Worm (Caenorhabditis elegans): ENCODE results near the gene oac-53.

Gene oac-53

DNA sequence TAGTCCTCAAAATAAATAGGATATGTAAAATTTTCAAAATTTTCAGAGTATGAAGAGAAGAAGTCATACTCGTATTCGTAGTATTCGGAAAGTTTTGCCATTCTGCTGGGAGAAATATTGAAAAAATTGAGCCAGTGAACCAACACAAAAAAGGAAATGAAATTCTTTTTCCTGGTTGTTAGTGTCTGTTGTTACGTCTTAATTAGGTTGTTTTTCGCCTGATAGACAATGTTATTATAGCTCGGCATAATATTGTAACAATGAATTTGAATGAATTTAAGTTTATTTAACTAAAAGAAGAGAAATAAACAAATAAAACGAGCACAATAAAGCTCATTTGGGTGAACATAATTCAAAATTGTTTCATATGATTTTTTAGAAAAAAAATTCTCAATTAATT, 39.3 kb downstream of the oac-53 start, which contains the start of gene srw-73:
srw-73 (minus strand) TSS at position 101 of the 400 bp plus-strand sequence.
- TF ChIP-seq F57A8.1 (GFP tag; optimal IDR thresholded peaks at IDR 0.05) = no peak
- no peak for TF ChIP-seq ztf-25 (GFP tag; IDR thresholded peaks at IDR 0.05)
- TF ChIP-seq F22D6.2 (tag; optimal IDR thresholded peaks at IDR 0.05) = no peak
- no peak for TF ChIP-seq B0019.2 (GFP tag; conservative IDR thresholded peaks at IDR 0.05)
- no peak for TF ChIP-seq hlh-12 (tag; optimal IDR thresholded peaks at IDR 0.05)
- no peak for TF ChIP-seq let-607 (tag; optimal IDR thresholded peaks at IDR 0.05)

DNA sequence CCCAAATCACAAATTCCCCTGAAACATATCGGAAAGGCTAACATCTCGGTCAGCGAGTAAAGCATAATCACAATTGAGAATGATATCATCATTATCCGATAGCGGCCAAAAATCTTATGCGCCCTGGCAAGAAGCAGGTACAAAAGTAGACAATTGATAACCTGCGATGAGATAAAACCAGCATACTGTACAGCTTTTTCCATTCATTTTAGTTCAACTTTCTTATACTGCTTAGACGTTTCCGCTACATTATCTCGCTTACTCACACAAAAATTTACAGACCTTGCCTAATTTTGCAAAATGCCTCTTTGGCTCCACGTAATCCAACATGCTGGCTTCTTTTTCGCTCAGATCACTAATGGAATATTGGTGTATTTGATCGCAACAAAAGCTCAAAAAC, 44.8 kb downstream of the oac-53 start, which contains the start of gene str-150:
str-150 (plus strand) TSS at position 301 of the 400 bp plus-strand sequence.
- TF ChIP-seq lin-35 (GFP tag; optimal IDR thresholded peaks at IDR 0.05) (no peak), ceh-40 (GFP tag; IDR thresholded peaks at IDR 0.05) (no peak), lsy-27 (tag; optimal IDR thresholded peaks at IDR 0.05; ENCODE audit: borderline replicate concordance, insufficient read depth) (no peak)

DNA sequence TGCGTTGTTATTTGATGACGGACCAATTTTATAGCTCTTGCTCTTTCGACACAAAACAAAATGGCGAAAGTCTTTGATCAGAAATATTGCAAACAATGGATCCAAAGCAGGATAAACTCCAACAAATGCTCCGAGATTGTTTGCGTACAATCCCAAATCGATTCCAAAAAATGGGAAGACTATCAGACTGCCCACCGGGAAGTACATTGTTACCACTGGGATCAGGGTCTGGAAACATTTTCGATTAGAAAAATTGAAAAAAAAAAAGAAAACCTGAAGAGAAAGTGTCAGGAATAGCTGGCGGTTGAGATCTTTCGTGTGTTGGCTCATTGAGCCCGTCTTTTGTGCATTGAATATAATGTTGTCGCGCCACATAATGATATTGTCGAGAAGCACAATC, 46.7 kb downstream of the oac-53 start:
- TF ChIP-seq nhr-179 (tag; optimal IDR thresholded peaks at IDR 0.05) (no peak), nhr-90 (tag; optimal IDR thresholded peaks at IDR 0.05) (no peak), snpc-4 (GFP tag; optimal IDR thresholded peaks at IDR 0.05) (no peak), snpc-4 (tag; optimal IDR thresholded peaks at IDR 0.05) (no peak), F57A8.1 (GFP tag; optimal IDR thresholded peaks at IDR 0.05) (no peak), lin-35 (GFP tag; optimal IDR thresholded peaks at IDR 0.05) (no peak), ZK185.1 (tag; optimal IDR thresholded peaks at IDR 0.05; ENCODE audit: poor library complexity, severe bottlenecking) (no peak), ztf-22 (GFP tag; optimal IDR thresholded peaks at IDR 0.05) (no peak), atf-7 (tag; optimal IDR thresholded peaks at IDR 0.05) (no peak), mcd-1 (GFP tag; IDR thresholded peaks at IDR 0.05) (no peak)

DNA sequence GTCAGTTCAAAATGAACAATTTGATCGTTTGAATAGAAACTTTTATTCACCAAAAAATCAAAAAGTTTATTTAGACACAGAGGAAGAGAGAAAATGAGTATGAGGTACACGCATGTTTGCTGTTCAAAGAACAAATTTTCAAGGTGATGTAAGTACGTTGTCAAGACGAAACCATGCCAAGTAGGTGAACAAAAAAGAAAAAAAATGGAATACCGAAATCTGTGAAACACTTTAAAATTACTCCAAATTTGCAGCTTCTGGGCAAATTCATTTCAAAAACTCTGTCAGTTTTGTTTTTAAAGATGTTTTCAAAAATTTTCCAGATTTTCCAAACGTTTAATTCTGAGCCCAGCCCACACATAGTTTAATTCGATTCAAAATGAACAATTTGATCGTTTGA, 47.3 kb downstream of the oac-53 start, which contains the start of gene nhr-271:
nhr-271 (minus strand) TSS at position 101 of the 400 bp plus-strand sequence.
- TF ChIP-seq nhr-179 (tag; optimal IDR thresholded peaks at IDR 0.05) (no peak), K12H6.12 (tag; optimal IDR thresholded peaks at IDR 0.05) (no peak), snpc-1.3 (tag; optimal IDR thresholded peaks at IDR 0.05; ENCODE audit: insufficient read depth) (no peak), hmg-20 (GFP tag; IDR thresholded peaks at IDR 0.05) (no peak), ama-1 (optimal IDR thresholded peaks at IDR 0.05) (no peak), ama-1 (GFP tag; optimal IDR thresholded peaks at IDR 0.05) (no peak), mcd-1 (GFP tag; IDR thresholded peaks at IDR 0.05) (no peak), T07F8.4 (tag; optimal IDR thresholded peaks at IDR 0.05) (no peak), madf-8 (GFP tag; conservative IDR thresholded peaks at IDR 0.05) (no peak), rcor-1 (GFP tag; IDR thresholded peaks at IDR 0.05) (no peak), Y56A3A.18 (GFP tag; IDR thresholded peaks at IDR 0.05) (no peak), hsf-1 (GFP tag; IDR thresholded peaks at IDR 0.05) (no peak), nhr-80 (tag; optimal IDR thresholded peaks at IDR 0.05) (no peak), B0035.1 (tag; optimal IDR thresholded peaks at IDR 0.05) (no peak)

DNA sequence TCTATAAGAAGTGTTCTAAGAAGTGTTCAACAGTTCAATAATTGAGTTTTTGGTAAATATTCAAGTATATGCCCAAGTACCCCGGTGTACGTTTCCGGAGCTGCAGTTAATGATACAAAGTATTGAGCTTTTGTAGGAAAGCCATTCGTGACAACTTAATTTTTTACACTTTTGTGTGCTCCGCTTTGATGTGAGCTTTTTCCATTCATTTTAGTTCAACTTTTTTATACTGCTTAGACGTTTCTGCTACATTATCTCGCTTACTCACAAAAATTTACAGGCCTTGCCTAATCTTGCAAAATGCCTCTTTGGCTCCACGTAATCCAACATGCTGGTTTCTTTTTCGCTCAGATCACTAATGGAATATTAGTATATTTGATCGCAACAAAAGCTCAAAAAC, 51.9 kb downstream of the oac-53 start, which contains the start of gene str-151:
str-151 (plus strand) TSS at position 301 of the 400 bp plus-strand sequence.
- TF ChIP-seq dox-1 (GFP tag; IDR thresholded peaks at IDR 0.05) (no peak), ztf-25 (GFP tag; IDR thresholded peaks at IDR 0.05) (no peak), ZK185.1 (tag; optimal IDR thresholded peaks at IDR 0.05; ENCODE audit: poor library complexity, severe bottlenecking) (no peak), F39B2.1 (GFP tag; IDR thresholded peaks at IDR 0.05) (no peak), F37B4.10 (GFP tag; IDR thresholded peaks at IDR 0.05) (no peak), hrde-1 (tag; optimal IDR thresholded peaks at IDR 0.05; ENCODE audit: borderline replicate concordance) (no peak), ets-4 (GFP tag; optimal IDR thresholded peaks at IDR 0.05) (no peak), hlh-26 (GFP tag; conservative IDR thresholded peaks at IDR 0.05) (no peak), B0019.2 (GFP tag; conservative IDR thresholded peaks at IDR 0.05) (no peak), F57A8.1 (GFP tag; optimal IDR thresholded peaks at IDR 0.05) (no peak), unc-62 (GFP tag; optimal IDR thresholded peaks at IDR 0.05) (no peak)

Measured in whole organism, young adult.